Worm (Caenorhabditis elegans): ENCODE results near the gene nhr-70.

The nhr-70 gene

ce11 chrV:18638367-18638873 is 22.0 kb downstream of the nhr-70 start, which contains the start of gene col-42:
Gene col-42 (plus strand): TSS chrV:18638484.
- TF ChIP-seq odd-2 (tag; optimal IDR thresholded peaks at IDR 0.05) = no peak
- no peak for TF ChIP-seq pha-4 (tag; optimal IDR thresholded peaks at IDR 0.05)
- TF ChIP-seq pha-2 (tag; optimal IDR thresholded peaks at IDR 0.05) = no peak
- no peak for TF ChIP-seq ets-4 (tag; optimal IDR thresholded peaks at IDR 0.05)

- TF ChIP-seq ceh-2 (tag; optimal IDR thresholded peaks at IDR 0.05) (peak; percentile 3), nfya-1 (tag; optimal IDR thresholded peaks at IDR 0.05) (no peak), pqm-1 (tag; optimal IDR thresholded peaks at IDR 0.05) (no peak), unc-3 (GFP tag; conservative IDR thresholded peaks at IDR 0.05) (no peak), unc-3 (tag; optimal IDR thresholded peaks at IDR 0.05) (no peak)
Observed at ce11 chrV:18639074-18639473, 22.7 kb downstream of the nhr-70 start.

- TF ChIP-seq dve-1 (tag; optimal IDR thresholded peaks at IDR 0.05) = peak; percentile 84
- no peak for TF ChIP-seq ztf-16 (tag; optimal IDR thresholded peaks at IDR 0.05)
- TF ChIP-seq odd-2 (tag; optimal IDR thresholded peaks at IDR 0.05) = no peak
- TF ChIP-seq unc-42 (tag; optimal IDR thresholded peaks at IDR 0.05) = no peak
Observed at ce11 chrV:18639601-18640354, 23.4 kb downstream of the nhr-70 start, which contains the start of gene egas-1. Gene egas-1 (plus strand): TSS chrV:18640304.

ce11 chrV:18644258-18644657 is 27.9 kb downstream of the nhr-70 start:
- TF ChIP-seq ceh-48 (tag; optimal IDR thresholded peaks at IDR 0.05) (peak; percentile 12), K02D7.2 (tag; optimal IDR thresholded peaks at IDR 0.05) (no peak)

ce11 chrV:18650043-18650442 is 33.7 kb downstream of the nhr-70 start, which contains the start of gene egas-2:
Gene egas-2 (plus strand): TSS chrV:18650343.
- TF ChIP-seq gmeb-2 (tag; optimal IDR thresholded peaks at IDR 0.05) (no peak), ttx-3 (tag; optimal IDR thresholded peaks at IDR 0.05) (no peak), pha-2 (tag; optimal IDR thresholded peaks at IDR 0.05) (no peak), ceh-22 (tag; optimal IDR thresholded peaks at IDR 0.05) (no peak), odd-2 (tag; optimal IDR thresholded peaks at IDR 0.05) (no peak), hlh-30 (tag; optimal IDR thresholded peaks at IDR 0.05; ENCODE audit: insufficient read depth) (no peak), sdc-2 (tag; optimal IDR thresholded peaks at IDR 0.05) (no peak), nfya-1 (tag; optimal IDR thresholded peaks at IDR 0.05) (no peak), ama-1 (optimal IDR thresholded peaks at IDR 0.05) (no peak), ceh-6 (GFP tag; optimal IDR thresholded peaks at IDR 0.05) (no peak), ref-2 (tag; optimal IDR thresholded peaks at IDR 0.05) (no peak), sox-2 (GFP tag; IDR thresholded peaks at IDR 0.05) (no peak), dmd-4 (tag; optimal IDR thresholded peaks at IDR 0.05; ENCODE audit: borderline replicate concordance) (no peak), T23F11.4 (GFP tag; optimal IDR thresholded peaks at IDR 0.05) (no peak), pat-9 (tag; optimal IDR thresholded peaks at IDR 0.05) (no peak), C08G9.2 (tag; optimal IDR thresholded peaks at IDR 0.05) (no peak), ceh-18 (tag; optimal IDR thresholded peaks at IDR 0.05) (no peak), dve-1 (tag; optimal IDR thresholded peaks at IDR 0.05) (no peak), elt-4 (tag; optimal IDR thresholded peaks at IDR 0.05) (no peak)

ce11 chrV:18656363-18656762 is 40.0 kb downstream of the nhr-70 start:
- TF ChIP-seq odd-2 (tag; optimal IDR thresholded peaks at IDR 0.05) (no peak), elt-2 (tag; optimal IDR thresholded peaks at IDR 0.05) (no peak), ceh-6 (GFP tag; optimal IDR thresholded peaks at IDR 0.05) (no peak), Y22D7AL.16 (tag; optimal IDR thresholded peaks at IDR 0.05) (no peak), C38D4.7 (GFP tag; optimal IDR thresholded peaks at IDR 0.05) (no peak), unc-86 (tag; optimal IDR thresholded peaks at IDR 0.05) (no peak), K02D7.2 (tag; optimal IDR thresholded peaks at IDR 0.05) (no peak), mec-3 (tag; optimal IDR thresholded peaks at IDR 0.05; ENCODE audit: borderline replicate concordance) (no peak), hlh-15 (tag; optimal IDR thresholded peaks at IDR 0.05) (no peak)

All from whole organism, late embryonic.